Fruit fly (Drosophila melanogaster) whole organism, embryonic: ENCODE measurements around the gene CG6066.

Experiments
- ATbp ChIP-seq: fragments of 200-800 bp; sonication (Bioruptor generic); optimal IDR thresholded peaks from 2 replicates; lab custom pipeline; 2017; ENCODE audit warnings: missing biosample characterization, mild to moderate bottlenecking, missing genetic modification characterization, missing genetic modification reagents
- Atf-2 ChIP-seq: fragments of 200-800 bp; sonication (Bioruptor generic); optimal IDR thresholded peaks from 2 replicates; lab custom pipeline; 2016; ENCODE audit warnings: missing biosample characterization, missing genetic modification characterization
- BEAF-32 ChIP-seq: fragments of 200-800 bp; sonication (Bioruptor generic); optimal IDR thresholded peaks from 3 replicates; lab custom pipeline; 2017; ENCODE audit warnings: missing biosample characterization, missing genetic modification characterization, mild to moderate bottlenecking, moderate library complexity, missing genetic modification reagents
- Bteb2 ChIP-seq: fragments of 200-800 bp; sonication (Bioruptor generic); optimal IDR thresholded peaks from 2 replicates; lab custom pipeline; 2016; ENCODE audit warnings: missing biosample characterization, missing genetic modification characterization
- CG10147 ChIP-seq: fragments of 200-800 bp; sonication (Bioruptor generic); optimal IDR thresholded peaks from 2 replicates; lab custom pipeline; 2019; ENCODE audit warnings: missing biosample characterization, mild to moderate bottlenecking, missing genetic modification characterization, moderate library complexity
- CG10431 ChIP-seq: fragments of 200-800 bp; sonication (Bioruptor generic); optimal IDR thresholded peaks from 3 replicates; lab custom pipeline; 2018; ENCODE audit warnings: missing biosample characterization, mild to moderate bottlenecking, missing genetic modification characterization
- CG10565 ChIP-seq: fragments of 200-800 bp; sonication (Bioruptor generic); optimal IDR thresholded peaks from 3 replicates; lab custom pipeline; 2016; ENCODE audit warnings: missing biosample characterization, mild to moderate bottlenecking, missing genetic modification characterization
- CG10959 ChIP-seq: fragments of 200-800 bp; sonication (Bioruptor generic); IDR thresholded peaks from 2 replicates; pipeline ENCODE4 v1.3.6; 2022; ENCODE audit warnings: missing biosample characterization, missing genetic modification characterization
- CG12071 ChIP-seq: fragments of 200-800 bp; sonication (Bioruptor generic); optimal IDR thresholded peaks from 3 replicates; lab custom pipeline; 2018; ENCODE audit warnings: missing biosample characterization, mild to moderate bottlenecking, missing genetic modification characterization
- CG12391 ChIP-seq: fragments of 200-800 bp; sonication (Bioruptor generic); optimal IDR thresholded peaks from 3 replicates; lab custom pipeline; 2018; ENCODE audit warnings: missing biosample characterization, mild to moderate bottlenecking, missing genetic modification characterization, moderate library complexity
- CG15073 ChIP-seq: fragments of 200-800 bp; sonication (Bioruptor generic); optimal IDR thresholded peaks from 2 replicates; lab custom pipeline; 2016; ENCODE audit warnings: missing biosample characterization, missing genetic modification characterization
- CG15269 ChIP-seq: fragments of 200-800 bp; sonication (Bioruptor generic); optimal IDR thresholded peaks from 2 replicates; lab custom pipeline; 2018; ENCODE audit warnings: missing biosample characterization, mild to moderate bottlenecking, missing genetic modification characterization, moderate library complexity
- CG16815 ChIP-seq: fragments of 200-800 bp; sonication (Bioruptor generic); optimal IDR thresholded peaks from 3 replicates; lab custom pipeline; 2017; ENCODE audit warnings: missing biosample characterization, mild to moderate bottlenecking, missing genetic modification characterization
- CG31441 ChIP-seq: fragments of 200-800 bp; sonication (Bioruptor generic); IDR thresholded peaks from 2 replicates; pipeline ENCODE4 v1.3.6; 2022; ENCODE audit warnings: missing biosample characterization, missing genetic modification characterization
- CG33213 ChIP-seq: fragments of 200-800 bp; sonication (Bioruptor generic); optimal IDR thresholded peaks from 3 replicates; lab custom pipeline; 2016; ENCODE audit warnings: missing biosample characterization, missing genetic modification characterization
- CG3407 ChIP-seq: fragments of 200-800 bp; sonication (Bioruptor generic); optimal IDR thresholded peaks from 2 replicates; lab custom pipeline; 2018; ENCODE audit warnings: missing biosample characterization, mild to moderate bottlenecking, missing genetic modification characterization
- CG4404 ChIP-seq: fragments of 200-800 bp; sonication (Bioruptor generic); IDR thresholded peaks from 2 replicates; pipeline ENCODE4 v1.3.6; 2022; ENCODE audit warnings: missing biosample characterization, missing genetic modification characterization
- CG4617 ChIP-seq: fragments of 200-800 bp; sonication (Bioruptor generic); optimal IDR thresholded peaks from 3 replicates; lab custom pipeline; 2016; ENCODE audit warnings: missing biosample characterization, missing genetic modification characterization, borderline replicate concordance
- CG4820 ChIP-seq: fragments of 200-800 bp; sonication (Bioruptor generic); optimal IDR thresholded peaks from 3 replicates; lab custom pipeline; 2016; ENCODE audit warnings: missing biosample characterization, missing genetic modification characterization
- CG5180 ChIP-seq: fragments of 200-800 bp; sonication (Bioruptor generic); optimal IDR thresholded peaks from 3 replicates; lab custom pipeline; 2017; ENCODE audit warnings: missing biosample characterization, missing genetic modification characterization, mild to moderate bottlenecking, moderate library complexity, missing genetic modification reagents
- CG7372 ChIP-seq: fragments of 200-800 bp; sonication (Bioruptor generic); IDR thresholded peaks from 2 replicates; pipeline ENCODE4 v1.3.6; 2022; ENCODE audit warnings: missing biosample characterization, missing genetic modification characterization
- CG9437 ChIP-seq: fragments of 200-800 bp; sonication (Bioruptor generic); optimal IDR thresholded peaks from 2 replicates; lab custom pipeline; 2018; ENCODE audit warnings: missing biosample characterization, mild to moderate bottlenecking, missing genetic modification characterization
- Chrac-16 ChIP-seq: fragments of 200-800 bp; sonication (Bioruptor generic); optimal IDR thresholded peaks from 3 replicates; lab custom pipeline; 2016; ENCODE audit warnings: missing biosample characterization, missing genetic modification characterization
- D19B ChIP-seq: fragments of 200-800 bp; sonication (Bioruptor generic); optimal IDR thresholded peaks from 2 replicates; lab custom pipeline; 2017; ENCODE audit warnings: missing biosample characterization, mild to moderate bottlenecking, missing genetic modification characterization
- Fer3 ChIP-seq: fragments of 200-800 bp; sonication (Bioruptor generic); optimal IDR thresholded peaks from 2 replicates; lab custom pipeline; 2018; ENCODE audit warnings: missing biosample characterization, mild to moderate bottlenecking, missing genetic modification characterization, moderate library complexity
- HHEX ChIP-seq: fragments of 200-800 bp; sonication (Bioruptor generic); optimal IDR thresholded peaks from 3 replicates; lab custom pipeline; 2017; ENCODE audit warnings: missing biosample characterization, mild to moderate bottlenecking, missing genetic modification characterization, missing genetic modification reagents
- HLH3B ChIP-seq: fragments of 200-800 bp; sonication (Bioruptor generic); IDR thresholded peaks from 2 replicates; pipeline ENCODE4 v1.3.6; 2022; ENCODE audit warnings: missing biosample characterization, missing genetic modification characterization
- Hmr ChIP-seq: fragments of 200-800 bp; sonication (Bioruptor generic); optimal IDR thresholded peaks from 3 replicates; lab custom pipeline; 2017; ENCODE audit warnings: mild to moderate bottlenecking, missing biosample characterization, missing genetic modification reagents, missing genetic modification characterization
- Jarid2 ChIP-seq: fragments of 200-800 bp; sonication (Bioruptor generic); optimal IDR thresholded peaks from 3 replicates; lab custom pipeline; 2017; ENCODE audit warnings: mild to moderate bottlenecking, missing biosample characterization, missing genetic modification reagents, missing genetic modification characterization
- Kr ChIP-seq: fragments of 200-800 bp; sonication (Bioruptor generic); optimal IDR thresholded peaks from 2 replicates; lab custom pipeline; 2017; ENCODE audit warnings: missing biosample characterization, mild to moderate bottlenecking, missing genetic modification characterization
- Mad ChIP-seq: fragments of 200-800 bp; sonication (Bioruptor generic); optimal IDR thresholded peaks from 2 replicates; lab custom pipeline; 2016; ENCODE audit warnings: missing biosample characterization, missing genetic modification characterization
- Max ChIP-seq: fragments of 200-800 bp; sonication (Bioruptor generic); optimal IDR thresholded peaks from 2 replicates; lab custom pipeline; 2016; ENCODE audit warnings: missing biosample characterization, mild to moderate bottlenecking, missing genetic modification characterization
- Mrtf ChIP-seq: fragments of 200-800 bp; sonication (Bioruptor generic); IDR thresholded peaks from 3 replicates; pipeline ENCODE4 v1.3.6; 2022; ENCODE audit warnings: missing biosample characterization, missing genetic modification characterization
- Nf-YC ChIP-seq: fragments of 200-800 bp; optimal IDR thresholded peaks from 3 replicates; lab custom pipeline; 2019; ENCODE audit warnings: missing biosample characterization, mild to moderate bottlenecking, missing genetic modification characterization, moderate library complexity
- Opbp ChIP-seq: fragments of 200-800 bp; sonication (Bioruptor generic); IDR thresholded peaks from 3 replicates; pipeline ENCODE4 v1.3.6; 2022; ENCODE audit warnings: missing biosample characterization, missing genetic modification characterization; ENCODE audit not compliant: partially characterized antibody
- Sox100B ChIP-seq: fragments of 200-800 bp; sonication (Bioruptor generic); optimal IDR thresholded peaks from 3 replicates; lab custom pipeline; 2018; ENCODE audit warnings: missing biosample characterization, mild to moderate bottlenecking, missing genetic modification characterization
- Vsx1 ChIP-seq: fragments of 200-800 bp; sonication (Bioruptor generic); optimal IDR thresholded peaks from 2 replicates; lab custom pipeline; 2017; ENCODE audit warnings: missing biosample characterization, mild to moderate bottlenecking, missing genetic modification characterization, missing genetic modification reagents
- bbx ChIP-seq: fragments of 200-800 bp; sonication (Bioruptor generic); IDR thresholded peaks from 2 replicates; pipeline ENCODE4 v1.3.6; 2022; ENCODE audit warnings: missing biosample characterization, missing genetic modification characterization; ENCODE audit not compliant: partially characterized antibody
- bowl ChIP-seq: fragments of 200-800 bp; sonication (Bioruptor generic); IDR thresholded peaks from 2 replicates; pipeline ENCODE4 v1.3.6; 2022; ENCODE audit warnings: missing biosample characterization, missing genetic modification characterization
- gce ChIP-seq: fragments of 200-800 bp; sonication (Bioruptor generic); IDR thresholded peaks from 3 replicates; pipeline ENCODE4 v1.3.6; 2022; ENCODE audit warnings: missing biosample characterization, missing genetic modification characterization
- hb ChIP-seq: fragments of 200-800 bp; sonication (Bioruptor generic); IDR thresholded peaks from 3 replicates; pipeline ENCODE4 v1.3.6; 2022; ENCODE audit warnings: missing biosample characterization, missing genetic modification characterization; ENCODE audit not compliant: partially characterized antibody
- hkb ChIP-seq, 2 experiments: fragments of 200-800 bp in 1 of 2; fragments of >200 bp in 1 of 2; sonication (Bioruptor generic) in 1 of 2; IDR thresholded peaks in 1 of 2; optimal IDR thresholded peaks in 1 of 2; 2 replicates each; pipeline versions ENCODE4 v1.3.6 to Lab custom; 2017 to 2022; ENCODE audit warnings: missing biosample characterization in 1 of 2, missing genetic modification characterization in 1 of 2
- lab ChIP-seq: fragments of 200-800 bp; sonication (Bioruptor generic); optimal IDR thresholded peaks from 3 replicates; lab custom pipeline; 2017; ENCODE audit warnings: missing biosample characterization, missing genetic modification characterization, mild to moderate bottlenecking, moderate library complexity, missing genetic modification reagents
- lola ChIP-seq, 3 experiments: fragments of >200 bp in 2 of 3; fragments of 200-800 bp in 1 of 3; sonication (Bioruptor generic) in 1 of 3; optimal IDR thresholded peaks; 2 replicates each; lab custom pipeline; 2017 to 2019; ENCODE audit warnings: missing biosample characterization in 3 of 3, missing genetic modification characterization in 3 of 3, mild to moderate bottlenecking in 1 of 3, moderate library complexity in 1 of 3
- lov ChIP-seq, 2 experiments: fragments of 200-800 bp in 1 of 2; fragments of >200 bp in 1 of 2; sonication (Bioruptor generic) in 1 of 2; IDR thresholded peaks in 1 of 2; optimal IDR thresholded peaks in 1 of 2; 2 replicates in 1 of 2; 3 replicates in 1 of 2; pipeline versions ENCODE4 v1.3.6 to Lab custom; 2017 to 2022; ENCODE audit warnings: missing biosample characterization in 1 of 2, missing genetic modification characterization in 1 of 2
- shn ChIP-seq: fragments of 200-800 bp; sonication (Bioruptor generic); optimal IDR thresholded peaks from 3 replicates; lab custom pipeline; 2016; ENCODE audit warnings: missing biosample characterization, missing genetic modification characterization
- vvl ChIP-seq: fragments of 200-800 bp; sonication (Bioruptor generic); IDR thresholded peaks from 2 replicates; pipeline ENCODE4 v1.3.6; 2022; ENCODE audit warnings: missing biosample characterization, missing genetic modification characterization

Gene CG6066

DNA sequence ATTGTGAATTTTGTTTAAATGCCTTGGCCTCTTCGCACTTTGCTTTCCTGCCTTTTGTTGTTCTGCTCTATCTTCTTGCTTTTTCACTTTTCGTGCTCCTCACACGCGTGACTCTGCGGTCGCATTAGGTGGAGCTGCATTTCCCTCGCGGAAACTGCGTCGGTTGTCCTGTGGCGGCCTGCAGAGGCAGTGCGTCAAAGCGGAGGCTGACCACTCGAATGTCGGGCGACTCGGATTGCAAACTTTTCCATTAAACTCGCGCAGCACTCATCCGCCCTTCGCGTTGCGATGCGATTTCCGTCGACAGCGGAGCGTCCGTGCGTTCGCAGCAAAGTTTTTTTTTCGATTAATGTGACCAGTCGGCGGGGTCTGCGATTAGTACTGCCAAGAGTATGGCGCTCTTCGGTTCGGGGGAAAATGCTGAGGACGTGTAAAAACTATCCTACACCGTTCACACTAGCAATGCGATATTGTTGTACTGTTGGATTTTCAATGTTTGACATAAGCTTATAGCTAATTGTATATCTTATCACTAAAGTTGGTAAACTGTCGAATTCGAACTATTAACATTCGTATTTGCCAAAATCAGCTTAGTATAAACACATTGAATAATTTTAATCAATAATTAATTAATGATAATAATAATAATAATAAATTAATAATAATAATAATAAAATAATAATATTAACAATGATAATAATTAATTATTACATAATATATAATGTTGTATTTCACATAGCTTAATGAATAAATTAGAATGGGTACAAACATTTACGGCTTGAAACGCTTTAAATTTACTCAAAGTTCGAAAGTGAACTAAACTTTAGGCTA, 34.4 kb upstream of the CG6066 start, which contains the start of gene CG6051 (continued):
- no peak for TF ChIP-seq CG10147
- no peak for TF ChIP-seq hkb (optimal IDR thresholded peaks at IDR 0.05; lab: Kevin White, UChicago)
- no peak for TF ChIP-seq hkb (GFP tag; IDR thresholded peaks at IDR 0.05; lab: Robert Waterston, UW)
- TF ChIP-seq Mrtf (GFP tag; lab: Robert Waterston, UW), result no peak
- TF ChIP-seq BEAF-32 (GFP tag; lab: Kevin White, UChicago), result peak; percentile 51
- peak; percentile 6 for TF ChIP-seq Vsx1 (GFP tag; lab: Kevin White, UChicago)
- no peak for TF ChIP-seq bowl (GFP tag; lab: Robert Waterston, UW)
- no peak for TF ChIP-seq HLH3B (GFP tag; lab: Robert Waterston, UW)
- TF ChIP-seq Opbp (GFP tag; lab: Robert Waterston, UW), result no peak
- peak in 2 of 3 experiments; percentile 55 to 98 for TF ChIP-seq lola (GFP tag; optimal IDR thresholded peaks at IDR 0.05; lab: Kevin White, UChicago)
- TF ChIP-seq Atf-2 (GFP tag; lab: Kevin White, UChicago), result peak; percentile 41
- peak; percentile 94 for TF ChIP-seq Jarid2
- TF ChIP-seq lab (GFP tag; lab: Kevin White, UChicago), result peak; percentile 74
- TF ChIP-seq Max (GFP tag; lab: Kevin White, UChicago), result peak; percentile 45
- TF ChIP-seq CG12071 (GFP tag; lab: Kevin White, UChicago), result peak; percentile 55
- TF ChIP-seq hb (GFP tag; lab: Robert Waterston, UW), result no peak
- TF ChIP-seq Fer3 (tag; lab: Kevin White, UChicago), result peak; percentile 69
- no peak for TF ChIP-seq CG15073 (GFP tag; lab: Kevin White, UChicago)
- TF ChIP-seq CG31441 (GFP tag; lab: Robert Waterston, UW), result no peak
- no peak for TF ChIP-seq shn (GFP tag; lab: Kevin White, UChicago)
- peak; percentile 58 for TF ChIP-seq CG10431 (GFP tag; lab: Kevin White, UChicago)
- TF ChIP-seq CG10565 (GFP tag; lab: Kevin White, UChicago), result no peak
- no peak for TF ChIP-seq CG4404 (GFP tag; lab: Robert Waterston, UW)
- TF ChIP-seq gce, result no peak
- TF ChIP-seq CG4820 (GFP tag; lab: Kevin White, UChicago), result no peak
- TF ChIP-seq CG33213 (GFP tag; lab: Kevin White, UChicago), result peak; percentile 66
- TF ChIP-seq ATbp (GFP tag; lab: Kevin White, UChicago), result peak; percentile 33
- no peak for TF ChIP-seq lov (optimal IDR thresholded peaks at IDR 0.05; lab: Kevin White, UChicago)
- no peak for TF ChIP-seq lov (GFP tag; IDR thresholded peaks at IDR 0.05; lab: Robert Waterston, UW)
- TF ChIP-seq CG16815, result peak; percentile 41
- no peak for TF ChIP-seq Bteb2
- TF ChIP-seq Sox100B (GFP tag; lab: Kevin White, UChicago), result peak; percentile 13
- no peak for TF ChIP-seq CG7372
- TF ChIP-seq Chrac-16 (GFP tag; lab: Kevin White, UChicago), result peak; percentile 61
- TF ChIP-seq Kr, result no peak
- peak; percentile 62 for TF ChIP-seq Nf-YC
- peak; percentile 65 for TF ChIP-seq HHEX
- no peak for TF ChIP-seq CG10959 (GFP tag; lab: Robert Waterston, UW)
- peak; percentile 71 for TF ChIP-seq CG15269
- no peak for TF ChIP-seq bbx (GFP tag; lab: Robert Waterston, UW)
- TF ChIP-seq CG3407, result no peak
- peak; percentile 79 for TF ChIP-seq CG12391
- TF ChIP-seq vvl (GFP tag; lab: Robert Waterston, UW), result no peak
- peak; percentile 54 for TF ChIP-seq Hmr (GFP tag; lab: Kevin White, UChicago)
- peak; percentile 16 for TF ChIP-seq D19B (GFP tag; lab: Kevin White, UChicago)
- peak; percentile 33 for TF ChIP-seq CG4617 (GFP tag; lab: Kevin White, UChicago)
- TF ChIP-seq CG9437 (GFP tag; lab: Kevin White, UChicago), result peak; percentile 44
- TF ChIP-seq CG5180 (GFP tag; lab: Kevin White, UChicago), result no peak
- no peak for TF ChIP-seq Mad
